Worm (Caenorhabditis elegans) whole organism, late embryonic: Measurements from ENCODE around the gene rpap-2.

Source experiments
- C08G9.2 ChIP-seq: sonication (generic microtip); optimal IDR thresholded peaks from 2 replicates; lab custom pipeline; 2016; ENCODE audit warnings: mild to moderate bottlenecking, missing genetic modification characterization, moderate library complexity, missing compliant biosample characterization
- C38D4.7 ChIP-seq: fragments of 200-800 bp; sonication (Bioruptor generic); optimal IDR thresholded peaks from 2 replicates; lab custom pipeline; 2018; ENCODE audit warnings: mild to moderate bottlenecking, missing genetic modification characterization, moderate library complexity, missing compliant biosample characterization
- K09A11.1 ChIP-seq: sonication (generic microtip); optimal IDR thresholded peaks from 2 replicates; lab custom pipeline; 2017; ENCODE audit warnings: antibody characterized with exemption, mild to moderate bottlenecking, missing genetic modification characterization, missing compliant biosample characterization; ENCODE audit not compliant: insufficient read depth
- T23F11.4 ChIP-seq: fragments of 200-800 bp; sonication (Bioruptor generic); optimal IDR thresholded peaks from 2 replicates; lab custom pipeline; 2018; ENCODE audit warnings: mild to moderate bottlenecking, missing genetic modification characterization, missing compliant biosample characterization
- ahr-1 ChIP-seq: sonication (generic microtip); optimal IDR thresholded peaks from 2 replicates; lab custom pipeline; 2016; ENCODE audit warnings: missing genetic modification characterization, missing compliant biosample characterization
- ama-1 ChIP-seq: fragments of 150-350 bp; optimal IDR thresholded peaks from 2 replicates; lab custom pipeline; 2014
- ceh-14 ChIP-seq: sonication (generic microtip); optimal IDR thresholded peaks from 2 replicates; lab custom pipeline; 2016; ENCODE audit warnings: missing genotype, missing genetic modification characterization, missing compliant biosample characterization
- ceh-18 ChIP-seq: sonication (generic microtip); optimal IDR thresholded peaks from 2 replicates; lab custom pipeline; 2016; ENCODE audit warnings: missing genetic modification characterization, missing compliant biosample characterization
- ceh-19 ChIP-seq: fragments of 200-800 bp; sonication (Bioruptor generic); optimal IDR thresholded peaks from 2 replicates; lab custom pipeline; 2018; ENCODE audit warnings: mild to moderate bottlenecking, missing genetic modification characterization, missing compliant biosample characterization
- ceh-2 ChIP-seq: sonication (generic microtip); optimal IDR thresholded peaks from 2 replicates; lab custom pipeline; 2016; ENCODE audit warnings: missing genotype, missing genetic modification characterization, missing compliant biosample characterization
- ceh-24 ChIP-seq: sonication (generic microtip); optimal IDR thresholded peaks from 2 replicates; lab custom pipeline; 2016; ENCODE audit warnings: mild to moderate bottlenecking, missing genetic modification characterization, missing compliant biosample characterization
- ceh-30 ChIP-seq: fragments of 150-350 bp; optimal IDR thresholded peaks from 2 replicates; lab custom pipeline; 2014; ENCODE audit warnings: missing biosample characterization, missing genetic modification characterization
- ceh-31 ChIP-seq: sonication (generic microtip); optimal IDR thresholded peaks from 2 replicates; lab custom pipeline; 2016; ENCODE audit warnings: missing genetic modification characterization, missing compliant biosample characterization
- ceh-34 ChIP-seq: sonication (generic microtip); optimal IDR thresholded peaks from 2 replicates; lab custom pipeline; 2016; ENCODE audit warnings: mild to moderate bottlenecking, missing genetic modification characterization, missing compliant biosample characterization
- ceh-6 ChIP-seq: fragments of 200-800 bp; sonication (Bioruptor generic); optimal IDR thresholded peaks from 2 replicates; lab custom pipeline; 2018; ENCODE audit warnings: mild to moderate bottlenecking, missing genetic modification characterization, missing compliant biosample characterization
- ceh-9 ChIP-seq: sonication (generic microtip); optimal IDR thresholded peaks from 2 replicates; lab custom pipeline; 2016; ENCODE audit warnings: mild to moderate bottlenecking, missing genetic modification characterization, inconsistent platforms, missing compliant biosample characterization
- che-1 ChIP-seq: sonication (generic microtip); optimal IDR thresholded peaks from 2 replicates; lab custom pipeline; 2016; ENCODE audit warnings: mild to moderate bottlenecking, missing genetic modification characterization, missing compliant biosample characterization
- dmd-4 ChIP-seq: sonication (generic microtip); optimal IDR thresholded peaks from 2 replicates; lab custom pipeline; 2016; ENCODE audit warnings: borderline replicate concordance, missing genetic modification characterization, missing compliant biosample characterization
- elt-4 ChIP-seq: sonication (generic microtip); optimal IDR thresholded peaks from 2 replicates; lab custom pipeline; 2016; ENCODE audit warnings: missing genetic modification characterization, missing compliant biosample characterization
- ets-4 ChIP-seq: sonication (generic microtip); optimal IDR thresholded peaks from 2 replicates; lab custom pipeline; 2016; ENCODE audit warnings: missing genetic modification characterization, missing compliant biosample characterization
- fkh-6 ChIP-seq: sonication (generic microtip); optimal IDR thresholded peaks from 2 replicates; lab custom pipeline; 2016; ENCODE audit warnings: missing genetic modification characterization, missing compliant biosample characterization
- gmeb-2 ChIP-seq: sonication (generic microtip); optimal IDR thresholded peaks from 2 replicates; lab custom pipeline; 2016; ENCODE audit warnings: missing genetic modification characterization, inconsistent platforms, missing compliant biosample characterization
- hlh-13 ChIP-seq: fragments of 200-800 bp; sonication (Bioruptor generic); optimal IDR thresholded peaks from 2 replicates; lab custom pipeline; 2018; ENCODE audit warnings: mild to moderate bottlenecking, missing genetic modification characterization, missing compliant biosample characterization
- hlh-8 ChIP-seq: sonication (generic microtip); optimal IDR thresholded peaks from 2 replicates; lab custom pipeline; 2016; ENCODE audit warnings: missing genotype, missing genetic modification characterization, missing compliant biosample characterization
- lin-11 ChIP-seq: fragments of 200-800 bp; sonication (Bioruptor generic); optimal IDR thresholded peaks from 2 replicates; lab custom pipeline; 2018; ENCODE audit warnings: mild to moderate bottlenecking, missing genetic modification characterization, missing compliant biosample characterization
- madf-2 ChIP-seq: sonication (generic microtip); optimal IDR thresholded peaks from 2 replicates; lab custom pipeline; 2017; ENCODE audit warnings: missing genetic modification characterization, missing compliant biosample characterization
- mec-3 ChIP-seq: sonication (generic microtip); optimal IDR thresholded peaks from 2 replicates; lab custom pipeline; 2016; ENCODE audit warnings: borderline replicate concordance, missing genetic modification characterization, missing compliant biosample characterization
- nhr-11 ChIP-seq: fragments of 150-350 bp; optimal IDR thresholded peaks from 2 replicates; lab custom pipeline; 2014; ENCODE audit warnings: missing biosample characterization, missing genetic modification characterization
- npax-4 ChIP-seq: sonication (generic microtip); optimal IDR thresholded peaks from 2 replicates; lab custom pipeline; 2016; ENCODE audit warnings: missing genetic modification characterization, missing compliant biosample characterization
- pag-3 ChIP-seq: sonication (generic microtip); optimal IDR thresholded peaks from 2 replicates; lab custom pipeline; 2016; ENCODE audit warnings: missing compliant biosample characterization, missing genetic modification characterization, borderline replicate concordance
- pha-2 ChIP-seq: sonication (generic microtip); optimal IDR thresholded peaks from 2 replicates; lab custom pipeline; 2017; ENCODE audit warnings: mild to moderate bottlenecking, missing genetic modification characterization, missing compliant biosample characterization
- pha-4 ChIP-seq: fragments of 150-350 bp; optimal IDR thresholded peaks from 2 replicates; lab custom pipeline; 2018; ENCODE audit warnings: missing biosample characterization, missing genetic modification reagents, missing genetic modification characterization
- ref-2 ChIP-seq: sonication (generic microtip); optimal IDR thresholded peaks from 2 replicates; lab custom pipeline; 2016; ENCODE audit warnings: missing genetic modification characterization, missing compliant biosample characterization
- rnt-1 ChIP-seq: sonication (generic microtip); optimal IDR thresholded peaks from 2 replicates; lab custom pipeline; 2016; ENCODE audit warnings: missing genetic modification characterization, missing compliant biosample characterization
- sdc-2 ChIP-seq: sonication (generic microtip); optimal IDR thresholded peaks from 2 replicates; lab custom pipeline; 2016; ENCODE audit warnings: missing genotype, missing genetic modification characterization, missing compliant biosample characterization
- syd-9 ChIP-seq: sonication (generic microtip); optimal IDR thresholded peaks from 2 replicates; lab custom pipeline; 2016; ENCODE audit warnings: mild to moderate bottlenecking, missing genetic modification characterization, moderate library complexity, missing compliant biosample characterization
- unc-3 ChIP-seq, 2 experiments: fragments of 200-800 bp in 1 of 2; sonication (Bioruptor generic) in 1 of 2; sonication (generic microtip) in 1 of 2; conservative IDR thresholded peaks in 1 of 2; optimal IDR thresholded peaks in 1 of 2; 2 replicates each; pipeline versions ENCODE4 v1.3.6 to Lab custom; 2016 to 2022; ENCODE audit warnings: missing compliant biosample characterization in 2 of 2, missing genetic modification characterization in 2 of 2, missing genetic modification reagents in 1 of 2
- unc-42 ChIP-seq: sonication (generic microtip); optimal IDR thresholded peaks from 2 replicates; lab custom pipeline; 2016; ENCODE audit warnings: missing genotype, missing genetic modification characterization, missing compliant biosample characterization
- ztf-16 ChIP-seq: sonication (generic microtip); optimal IDR thresholded peaks from 2 replicates; lab custom pipeline; 2017; ENCODE audit warnings: missing genetic modification characterization, missing compliant biosample characterization

The rpap-2 gene

DNA sequence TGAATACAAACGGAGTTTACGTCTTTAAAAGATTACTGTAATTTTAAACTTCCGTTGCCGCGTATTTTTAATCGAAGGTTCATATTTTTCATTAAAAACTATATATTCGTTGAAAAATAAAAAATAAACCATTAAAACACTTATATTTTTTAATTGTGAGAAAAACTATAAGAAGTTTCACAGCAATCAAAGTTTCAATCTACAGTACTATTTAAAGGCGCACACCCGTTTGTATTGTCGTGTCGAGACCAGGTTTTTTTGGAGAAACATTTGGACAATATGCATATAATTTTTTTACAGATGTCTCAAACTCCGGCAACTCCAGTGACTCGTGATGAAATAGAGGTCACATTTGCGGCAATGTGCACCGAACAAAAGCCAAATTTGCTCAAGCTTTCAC, 6.1 kb downstream of the rpap-2 start, which contains the start of gene R08D7.5:
R08D7.5 (plus strand) TSS at position 301 of the 400 bp plus-strand sequence.
- TF ChIP-seq ceh-2 (tag; lab: Kevin White, UChicago) = no peak
- TF ChIP-seq nhr-11 = no peak
- TF ChIP-seq pag-3 (tag; lab: Kevin White, UChicago) = no peak
- TF ChIP-seq ceh-19 (GFP tag; lab: Kevin White, UChicago) = no peak
- TF ChIP-seq fkh-6 = no peak
- no peak for TF ChIP-seq unc-42
- no peak for TF ChIP-seq unc-3 (GFP tag; conservative IDR thresholded peaks at IDR 0.05; lab: Robert Waterston, UW)
- TF ChIP-seq unc-3 (tag; optimal IDR thresholded peaks at IDR 0.05; lab: Kevin White, UChicago) = no peak
- no peak for TF ChIP-seq ceh-18 (tag; lab: Kevin White, UChicago)
- no peak for TF ChIP-seq C08G9.2 (tag; lab: Kevin White, UChicago)
- TF ChIP-seq T23F11.4 (GFP tag; lab: Kevin White, UChicago) = no peak
- TF ChIP-seq elt-4 (tag; lab: Kevin White, UChicago) = no peak
- no peak for TF ChIP-seq ahr-1 (tag; lab: Kevin White, UChicago)
- no peak for TF ChIP-seq ceh-14 (tag; lab: Kevin White, UChicago)
- no peak for TF ChIP-seq ama-1
- no peak for TF ChIP-seq rnt-1 (tag; lab: Kevin White, UChicago)

DNA sequence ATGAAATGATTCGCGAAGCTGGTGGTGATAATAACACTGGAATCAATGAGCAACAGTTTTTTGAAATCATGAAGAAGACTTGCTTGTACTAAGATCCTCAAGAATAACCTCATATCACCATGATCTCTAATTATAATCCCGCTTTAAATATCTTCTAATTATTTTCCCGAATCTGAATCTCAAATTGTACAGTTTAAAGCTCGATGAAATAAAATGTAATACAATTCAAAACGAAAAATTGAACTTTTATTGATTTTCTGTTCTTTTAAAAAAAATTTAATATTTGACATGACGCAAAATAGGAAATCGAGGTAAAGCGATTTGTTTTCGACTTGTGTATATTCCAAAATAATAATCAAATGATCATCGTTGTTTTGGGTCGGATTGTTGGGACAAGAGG, 7.1 kb downstream of the rpap-2 start:
- no peak for TF ChIP-seq npax-4
- no peak for TF ChIP-seq C38D4.7 (GFP tag; lab: Kevin White, UChicago)
- TF ChIP-seq unc-42 = no peak
- TF ChIP-seq ceh-30 (tag; lab: Kevin White, UChicago) = no peak
- no peak for TF ChIP-seq madf-2
- TF ChIP-seq ceh-24 (tag; lab: Kevin White, UChicago) = no peak
- no peak for TF ChIP-seq ztf-16 (tag; lab: Kevin White, UChicago)
- TF ChIP-seq gmeb-2 = no peak
- no peak for TF ChIP-seq pha-2 (tag; lab: Kevin White, UChicago)
- no peak for TF ChIP-seq ceh-2 (tag; lab: Kevin White, UChicago)
- TF ChIP-seq mec-3 (tag; lab: Kevin White, UChicago) = no peak
- no peak for TF ChIP-seq ama-1
- TF ChIP-seq K09A11.1 (tag; lab: Kevin White, UChicago) = no peak
- no peak for TF ChIP-seq ceh-6 (GFP tag; lab: Kevin White, UChicago)
- no peak for TF ChIP-seq che-1 (tag; lab: Kevin White, UChicago)
- no peak for TF ChIP-seq ahr-1 (tag; lab: Kevin White, UChicago)
- TF ChIP-seq, all 69 proteins: peak for 0

DNA sequence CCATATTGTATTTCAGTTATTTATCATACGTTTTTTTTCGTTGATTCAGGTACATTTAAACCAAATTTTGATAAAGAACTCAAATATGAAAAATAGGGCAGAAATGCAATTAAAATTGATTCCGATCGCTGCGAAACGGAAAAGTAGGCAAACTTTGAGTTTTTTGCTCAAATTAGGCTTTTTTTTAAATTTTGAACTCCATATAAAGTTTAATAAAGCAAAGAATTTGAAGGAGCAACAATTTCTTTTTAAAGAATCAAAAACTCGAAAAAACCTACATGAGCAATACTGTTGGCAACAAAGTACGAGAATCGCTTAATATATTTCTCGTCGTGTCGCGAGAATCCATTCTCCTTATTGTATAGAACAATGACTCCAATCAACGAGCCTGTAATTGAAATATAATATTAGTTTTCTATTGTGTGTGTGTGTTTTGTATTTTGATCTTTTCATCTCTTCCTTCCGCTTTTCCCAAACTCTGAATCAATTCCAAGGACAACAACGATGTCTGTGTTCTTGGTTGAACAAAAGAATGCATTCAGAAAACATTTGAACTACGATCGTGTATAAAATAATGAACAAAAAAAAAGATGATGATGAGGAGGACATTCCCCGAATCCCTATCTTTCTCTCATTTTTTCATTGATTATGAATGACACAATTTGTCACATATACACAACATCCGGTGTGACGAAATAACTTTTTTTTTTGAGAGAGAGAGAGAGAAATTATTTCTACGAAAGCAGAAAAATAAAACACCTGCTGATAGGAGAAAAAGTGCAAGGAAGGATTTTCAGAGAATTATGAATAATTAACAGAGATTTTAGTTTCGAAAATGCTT, 11.0 kb downstream of the rpap-2 start:
- no peak for TF ChIP-seq syd-9
- TF ChIP-seq ceh-9 (tag; lab: Kevin White, UChicago) = no peak
- TF ChIP-seq mec-3 (tag; lab: Kevin White, UChicago) = no peak
- TF ChIP-seq K09A11.1 (tag; lab: Kevin White, UChicago) = no peak
- no peak for TF ChIP-seq ref-2
- TF ChIP-seq rnt-1 (tag; lab: Kevin White, UChicago) = no peak
- no peak for TF ChIP-seq ets-4 (tag; lab: Kevin White, UChicago)
- no peak for TF ChIP-seq sdc-2 (tag; lab: Kevin White, UChicago)
- no peak for TF ChIP-seq unc-3 (GFP tag; conservative IDR thresholded peaks at IDR 0.05; lab: Robert Waterston, UW)
- no peak for TF ChIP-seq unc-3 (tag; optimal IDR thresholded peaks at IDR 0.05; lab: Kevin White, UChicago)
- no peak for TF ChIP-seq ceh-14 (tag; lab: Kevin White, UChicago)
- no peak for TF ChIP-seq pag-3 (tag; lab: Kevin White, UChicago)
- no peak for TF ChIP-seq hlh-13 (GFP tag; lab: Kevin White, UChicago)
- no peak for TF ChIP-seq hlh-8 (tag; lab: Kevin White, UChicago)
- no peak for TF ChIP-seq dmd-4 (tag; lab: Kevin White, UChicago)
- TF ChIP-seq ceh-6 (GFP tag; lab: Kevin White, UChicago) = no peak
- no peak for TF ChIP-seq ceh-34 (tag; lab: Kevin White, UChicago)
- TF ChIP-seq ceh-31 = no peak
- TF ChIP-seq lin-11 = no peak
- TF ChIP-seq T23F11.4 (GFP tag; lab: Kevin White, UChicago) = no peak
- TF ChIP-seq pha-4 (tag; lab: Kevin White, UChicago) = no peak
- TF ChIP-seq, all 69 proteins: peak for 0
